Worm (Caenorhabditis elegans) whole organism, L2 larva: ENCODE data around the gene hxk-3.

Experiments used
- ZK546.5 ChIP-seq: sonication (generic microtip); optimal IDR thresholded peaks from 2 replicates; lab custom pipeline; 2017; ENCODE audit warnings: missing biosample characterization, missing genetic modification characterization
- ama-1 ChIP-seq: fragments of 150-350 bp; optimal IDR thresholded peaks from 2 replicates; lab custom pipeline; 2018; ENCODE audit warnings: inconsistent platforms
- egl-27 ChIP-seq: sonication (generic microtip); optimal IDR thresholded peaks from 3 replicates; lab custom pipeline; 2017; ENCODE audit warnings: missing biosample characterization, missing genetic modification reagents, missing genetic modification characterization
- fos-1 ChIP-seq: fragments of 150-350 bp; optimal IDR thresholded peaks from 2 replicates; lab custom pipeline; 2014; ENCODE audit warnings: missing biosample characterization, missing genetic modification characterization
- lin-39 ChIP-seq: fragments of 150-350 bp; optimal IDR thresholded peaks from 2 replicates; lab custom pipeline; 2014; ENCODE audit warnings: missing biosample characterization, missing genetic modification reagents, missing genetic modification characterization
- lsy-2 ChIP-seq, 2 experiments: fragments of 150-350 bp in 1 of 2; sonication (generic microtip) in 1 of 2; optimal IDR thresholded peaks; 2 replicates each; lab custom pipeline; 2014 to 2017; ENCODE audit warnings: missing biosample characterization in 2 of 2, missing genetic modification characterization in 2 of 2
- nhr-11 ChIP-seq: fragments of 150-350 bp; optimal IDR thresholded peaks from 2 replicates; lab custom pipeline; 2014; ENCODE audit warnings: missing biosample characterization, missing genetic modification characterization
- sem-4 ChIP-seq: fragments of 150-350 bp; optimal IDR thresholded peaks from 2 replicates; lab custom pipeline; 2014; ENCODE audit warnings: missing biosample characterization, missing genetic modification reagents, missing genetic modification characterization
- unc-39 ChIP-seq: fragments of 150-350 bp; optimal IDR thresholded peaks from 2 replicates; lab custom pipeline; 2014; ENCODE audit warnings: missing biosample characterization, missing genetic modification characterization
- ztf-11 ChIP-seq: sonication (generic microtip); optimal IDR thresholded peaks from 2 replicates; lab custom pipeline; 2017; ENCODE audit warnings: missing biosample characterization, missing genetic modification characterization

- no peak for TF ChIP-seq sem-4
- no peak for TF ChIP-seq fos-1 (tag; lab: Kevin White, UChicago)
- no peak for TF ChIP-seq egl-27 (tag; lab: Kevin White, UChicago)
- no peak for TF ChIP-seq ama-1
- TF ChIP-seq nhr-11 (tag; lab: Kevin White, UChicago), result no peak
- TF ChIP-seq ZK546.5 (tag; lab: Kevin White, UChicago), result no peak
- no peak for TF ChIP-seq lsy-2 (tag; optimal IDR thresholded peaks at IDR 0.05; lab: Kevin White, UChicago)
- no peak for TF ChIP-seq unc-39 (tag; lab: Kevin White, UChicago)
- TF ChIP-seq lin-39, result no peak
- no peak for TF ChIP-seq ztf-11 (tag; lab: Kevin White, UChicago)
These were observed 44.9 kb upstream of the hxk-3 start for ce11 chrIV:1452480-1452879.
